Fruit fly (Drosophila melanogaster): ENCODE results near the gene strat.
A peak's percentile ranks its signal among the peaks of the same experiment; 100 is the strongest.

The strat gene

dm6 chr2L:8319858-8320525, at the start of gene strat, which contains the start of gene mtsh (continued):
- TF ChIP-seq Bteb2 (GFP tag; optimal IDR thresholded peaks at IDR 0.05), result no peak
- TF ChIP-seq insv (GFP tag; optimal IDR thresholded peaks at IDR 0.05), result peak in 1 of 2 experiments; percentile 58
- TF ChIP-seq vvl (GFP tag; IDR thresholded peaks at IDR 0.05), result peak; percentile 76
- TF ChIP-seq CG33557 (GFP tag; optimal IDR thresholded peaks at IDR 0.05), result peak; percentile 59
- peak; percentile 3 for TF ChIP-seq wek (GFP tag; optimal IDR thresholded peaks at IDR 0.05)
- TF ChIP-seq CG2199 (GFP tag; IDR thresholded peaks at IDR 0.05), result no peak
- TF ChIP-seq HmgD (GFP tag; optimal IDR thresholded peaks at IDR 0.05), result no peak
- TF ChIP-seq Six4 (GFP tag; optimal IDR thresholded peaks at IDR 0.05), result peak; percentile 59
- TF ChIP-seq CG6791 (GFP tag; IDR thresholded peaks at IDR 0.05; ENCODE audit: partially characterized antibody), result peak; percentile 78
- peak; percentile 47 for TF ChIP-seq CG4424 (GFP tag; optimal IDR thresholded peaks at IDR 0.05)
- no peak for TF ChIP-seq CG17912 (GFP tag; optimal IDR thresholded peaks at IDR 0.05)
- TF ChIP-seq lmd (GFP tag; IDR thresholded peaks at IDR 0.05), result no peak
- TF ChIP-seq Hmx (GFP tag; optimal IDR thresholded peaks at IDR 0.05), result no peak
- peak; percentile 75 for TF ChIP-seq Dad (GFP tag; optimal IDR thresholded peaks at IDR 0.05)
- peak; percentile 65 for TF ChIP-seq trem (tag; optimal IDR thresholded peaks at IDR 0.05)
- TF ChIP-seq luna (GFP tag; optimal IDR thresholded peaks at IDR 0.05), result no peak
- TF ChIP-seq CG10565 (GFP tag; optimal IDR thresholded peaks at IDR 0.05), result no peak
- no peak; the same call in 2 of the 3 replicates for TF ChIP-seq CG14050 (GFP tag; IDR thresholded peaks at IDR 0.05)
- TF ChIP-seq Drgx (GFP tag; IDR thresholded peaks at IDR 0.05), result no peak
- no peak for TF ChIP-seq sens-2 (GFP tag; IDR thresholded peaks at IDR 0.05)
- TF ChIP-seq da (GFP tag; optimal IDR thresholded peaks at IDR 0.05), result no peak
- TF ChIP-seq inv (GFP tag; IDR thresholded peaks at IDR 0.05; ENCODE audit: partially characterized antibody), result peak; percentile 35; the same call in 1 of the 2 replicates
- TF ChIP-seq crol (GFP tag; IDR thresholded peaks at IDR 0.05), result no peak
- TF ChIP-seq CG17829 (tag; optimal IDR thresholded peaks at IDR 0.05), result peak; percentile 60
- TF ChIP-seq Hey (tag; optimal IDR thresholded peaks at IDR 0.05), result no peak
- TF ChIP-seq pzg (GFP tag; optimal IDR thresholded peaks at IDR 0.05), result peak; percentile 84
- TF ChIP-seq pfk (GFP tag; optimal IDR thresholded peaks at IDR 0.05), result peak; percentile 5
- TF ChIP-seq CG2129 (GFP tag; IDR thresholded peaks at IDR 0.05; ENCODE audit: partially characterized antibody), result no peak
- TF ChIP-seq Usf (GFP tag; optimal IDR thresholded peaks at IDR 0.05), result no peak
- peak; percentile 70 for TF ChIP-seq phol (tag; optimal IDR thresholded peaks at IDR 0.05)
- TF ChIP-seq Dp (GFP tag; optimal IDR thresholded peaks at IDR 0.05), result peak; percentile 85
- no peak for TF ChIP-seq CG6175 (GFP tag; IDR thresholded peaks at IDR 0.05)
- TF ChIP-seq CG10462 (GFP tag; optimal IDR thresholded peaks at IDR 0.05), result no peak
- no peak for TF ChIP-seq CG2202 (tag; optimal IDR thresholded peaks at IDR 0.05)
- no peak for TF ChIP-seq danr (GFP tag; IDR thresholded peaks at IDR 0.05)
- TF ChIP-seq psq (GFP tag; optimal IDR thresholded peaks at IDR 0.05), result no peak
- TF ChIP-seq CG9727 (GFP tag; optimal IDR thresholded peaks at IDR 0.05), result peak; percentile 82
- no peak; the same call in 1 of the 2 replicates for TF ChIP-seq onecut (GFP tag; IDR thresholded peaks at IDR 0.05)
- peak; percentile 70 for TF ChIP-seq CG2712 (tag; optimal IDR thresholded peaks at IDR 0.05)
- no peak for TF ChIP-seq Dbx (GFP tag; IDR thresholded peaks at IDR 0.05)
- peak; percentile 56; the same call in 1 of the 2 replicates for TF ChIP-seq ato (GFP tag; IDR thresholded peaks at IDR 0.05; ENCODE audit: partially characterized antibody)
- TF ChIP-seq CG9817 (tag; optimal IDR thresholded peaks at IDR 0.05), result peak; percentile 30
- TF ChIP-seq nerfin-1 (tag; optimal IDR thresholded peaks at IDR 0.05), result peak; percentile 56
- TF ChIP-seq slbo (GFP tag; IDR thresholded peaks at IDR 0.05), result peak; percentile 62
- peak; percentile 21 for TF ChIP-seq TFAM (GFP tag; optimal IDR thresholded peaks at IDR 0.05)
- peak; percentile 88 for TF ChIP-seq lab (GFP tag; optimal IDR thresholded peaks at IDR 0.05)
- no peak for TF ChIP-seq CG3838 (GFP tag; optimal IDR thresholded peaks at IDR 0.05)
- peak; percentile 28 for TF ChIP-seq CG3065 (GFP tag; optimal IDR thresholded peaks at IDR 0.05)
- TF ChIP-seq CG18764 (GFP tag; optimal IDR thresholded peaks at IDR 0.05), result peak; percentile 62
- TF ChIP-seq CG13894 (tag; optimal IDR thresholded peaks at IDR 0.05), result no peak

Data from whole organism, embryonic.